Worm (Caenorhabditis elegans) whole organism, young adult: ENCODE data around the gene irld-30.
"Not testable (repeated sequence)": the region's sequence is repeated elsewhere in the genome, so short reads cannot be mapped to it uniquely, and the experiment has no call there.

Source experiments
- B0035.1 ChIP-seq: sonication (generic microtip); optimal IDR thresholded peaks from 2 replicates; lab custom pipeline; 2016; ENCODE audit warnings: missing genetic modification characterization, mild to moderate bottlenecking, missing compliant biosample characterization, missing genotype, missing genetic modification reagents
- B0261.1 ChIP-seq: sonication (generic microtip); optimal IDR thresholded peaks from 2 replicates; lab custom pipeline; 2016; ENCODE audit warnings: mild to moderate bottlenecking, missing genetic modification characterization, moderate library complexity, missing compliant biosample characterization
- D2030.7 ChIP-seq: fragments of 200-800 bp; sonication (Bioruptor generic); IDR thresholded peaks from 2 replicates; pipeline ENCODE4 v1.3.6; 2022; ENCODE audit warnings: missing genetic modification reagents, missing genetic modification characterization, missing compliant biosample characterization
- F57C9.4 ChIP-seq: sonication (generic microtip); optimal IDR thresholded peaks from 2 replicates; lab custom pipeline; 2017; ENCODE audit warnings: mild to moderate bottlenecking, missing genetic modification characterization, missing compliant biosample characterization
- akir-1 ChIP-seq: fragments of 200-800 bp; sonication (Bioruptor generic); optimal IDR thresholded peaks from 2 replicates; lab custom pipeline; 2018; ENCODE audit warnings: mild to moderate bottlenecking, missing genetic modification characterization, moderate library complexity, missing compliant biosample characterization
- aptf-3 ChIP-seq: fragments of 200-800 bp; sonication (Bioruptor generic); IDR thresholded peaks from 2 replicates; pipeline ENCODE4 v1.3.6; 2022; ENCODE audit warnings: missing genetic modification characterization, missing compliant biosample characterization
- atf-7 ChIP-seq: sonication (generic microtip); optimal IDR thresholded peaks from 2 replicates; lab custom pipeline; 2017; ENCODE audit warnings: mild to moderate bottlenecking, missing genetic modification characterization, missing compliant biosample characterization
- bed-2 ChIP-seq: fragments of 200-800 bp; sonication (Bioruptor generic); IDR thresholded peaks from 2 replicates; pipeline ENCODE4 v1.3.6; 2022; ENCODE audit warnings: missing genetic modification reagents, missing genetic modification characterization, missing compliant biosample characterization
- cebp-2 ChIP-seq: fragments of 200-800 bp; sonication (Bioruptor generic); IDR thresholded peaks from 2 replicates; pipeline ENCODE4 v1.3.6; 2022; ENCODE audit warnings: missing genetic modification characterization, missing compliant biosample characterization
- ceh-27 ChIP-seq: fragments of 200-800 bp; sonication (Bioruptor generic); optimal IDR thresholded peaks from 2 replicates; lab custom pipeline; 2018; ENCODE audit warnings: mild to moderate bottlenecking, missing genetic modification characterization, moderate library complexity, missing compliant biosample characterization
- ceh-58 ChIP-seq: fragments of 200-800 bp; sonication (Bioruptor generic); IDR thresholded peaks from 2 replicates; pipeline ENCODE4 v1.3.6; 2022; ENCODE audit warnings: missing genetic modification characterization, missing compliant biosample characterization
- egrh-3 ChIP-seq: fragments of 200-800 bp; sonication (Bioruptor generic); IDR thresholded peaks from 2 replicates; pipeline ENCODE4 v1.3.6; 2022; ENCODE audit warnings: missing genetic modification reagents, missing genetic modification characterization, missing compliant biosample characterization
- ekl-4 ChIP-seq: fragments of 200-800 bp; sonication (Bioruptor generic); IDR thresholded peaks from 2 replicates; pipeline ENCODE4 v1.3.6; 2022; ENCODE audit warnings: missing genetic modification reagents, missing genetic modification characterization, missing compliant biosample characterization
- hsf-1 ChIP-seq: fragments of 200-800 bp; sonication (Bioruptor generic); IDR thresholded peaks from 2 replicates; pipeline ENCODE4 v1.3.6; 2022; ENCODE audit warnings: missing genetic modification reagents, missing genetic modification characterization, missing compliant biosample characterization
- let-607 ChIP-seq, 2 experiments: fragments of 200-800 bp in 1 of 2; sonication (Bioruptor generic) in 1 of 2; sonication (generic microtip) in 1 of 2; optimal IDR thresholded peaks; 2 replicates each; lab custom pipeline; 2016 to 2018; ENCODE audit warnings: mild to moderate bottlenecking in 2 of 2, missing compliant biosample characterization in 2 of 2, missing genetic modification characterization in 2 of 2, moderate library complexity in 2 of 2, missing genotype in 1 of 2
- lin-40 ChIP-seq: sonication (generic microtip); optimal IDR thresholded peaks from 2 replicates; lab custom pipeline; 2016; ENCODE audit warnings: missing genetic modification characterization, mild to moderate bottlenecking, missing compliant biosample characterization, missing genotype, missing genetic modification reagents
- lin-54 ChIP-seq: fragments of 200-800 bp; sonication (Bioruptor generic); optimal IDR thresholded peaks from 2 replicates; lab custom pipeline; 2018; ENCODE audit warnings: mild to moderate bottlenecking, missing genetic modification characterization, missing compliant biosample characterization
- lsl-1 ChIP-seq: fragments of 200-800 bp; sonication (Bioruptor generic); optimal IDR thresholded peaks from 2 replicates; lab custom pipeline; 2018; ENCODE audit warnings: mild to moderate bottlenecking, missing genetic modification characterization, moderate library complexity, missing compliant biosample characterization
- lsy-27 ChIP-seq: sonication (generic microtip); optimal IDR thresholded peaks from 2 replicates; lab custom pipeline; 2017; ENCODE audit warnings: missing genetic modification characterization, mild to moderate bottlenecking, missing compliant biosample characterization, antibody characterized with exemption, missing genotype, borderline replicate concordance; ENCODE audit not compliant: insufficient read depth
- madf-6 ChIP-seq: fragments of 200-800 bp; sonication (Bioruptor generic); IDR thresholded peaks from 2 replicates; pipeline ENCODE4 v1.3.6; 2022; ENCODE audit warnings: missing genetic modification reagents, missing genetic modification characterization, missing compliant biosample characterization
- mcd-1 ChIP-seq: fragments of 200-800 bp; sonication (Bioruptor generic); IDR thresholded peaks from 2 replicates; pipeline ENCODE4 v1.3.6; 2022; ENCODE audit warnings: missing genetic modification reagents, missing genetic modification characterization, missing compliant biosample characterization
- nfyb-1 ChIP-seq: fragments of 200-800 bp; sonication (Bioruptor generic); IDR thresholded peaks from 2 replicates; pipeline ENCODE4 v1.3.6; 2022; ENCODE audit warnings: missing genetic modification reagents, missing genetic modification characterization, missing compliant biosample characterization
- nhr-80 ChIP-seq: sonication (generic microtip); optimal IDR thresholded peaks from 2 replicates; lab custom pipeline; 2016; ENCODE audit warnings: missing genetic modification characterization, missing compliant biosample characterization
- pbrm-1 ChIP-seq: fragments of 200-800 bp; sonication (Bioruptor generic); IDR thresholded peaks from 2 replicates; pipeline ENCODE4 v1.3.6; 2022; ENCODE audit warnings: missing genetic modification reagents, missing genetic modification characterization, missing compliant biosample characterization
- repo-1 ChIP-seq: sonication (generic microtip); optimal IDR thresholded peaks from 2 replicates; lab custom pipeline; 2017; ENCODE audit warnings: mild to moderate bottlenecking, missing genetic modification characterization, missing compliant biosample characterization
- rpc-1 ChIP-seq, 2 experiments: fragments of 150-350 bp in 1 of 2; sonication (generic microtip) in 1 of 2; optimal IDR thresholded peaks; 2 replicates each; lab custom pipeline; 2014 to 2018; ENCODE audit warnings: missing biosample characterization in 1 of 2, missing genetic modification characterization in 1 of 2, missing genetic modification reagents in 1 of 2, missing genotype in 1 of 2
- snpc-4 ChIP-seq, 5 experiments: fragments of 150-350 bp in 1 of 5; sonication (generic microtip) in 4 of 5; optimal IDR thresholded peaks; 2 replicates each; lab custom pipeline; 2014 to 2018; ENCODE audit warnings: missing genetic modification characterization in 5 of 5, missing biosample characterization in 3 of 5, antibody characterized with exemption in 2 of 5, mild to moderate bottlenecking in 2 of 5, missing compliant biosample characterization in 2 of 5, missing genotype in 2 of 5, moderate library complexity in 2 of 5, missing genetic modification reagents in 1 of 5
- somi-1 ChIP-seq: fragments of 200-800 bp; sonication (Bioruptor generic); optimal IDR thresholded peaks from 2 replicates; lab custom pipeline; 2018; ENCODE audit warnings: mild to moderate bottlenecking, missing genetic modification characterization, missing compliant biosample characterization
- tbp1 ChIP-seq: fragments of 200-800 bp; sonication (Bioruptor generic); optimal IDR thresholded peaks from 2 replicates; lab custom pipeline; 2018; ENCODE audit warnings: mild to moderate bottlenecking, missing genetic modification characterization, missing compliant biosample characterization
- ztf-18 ChIP-seq: sonication (generic microtip); optimal IDR thresholded peaks from 2 replicates; lab custom pipeline; 2016; ENCODE audit warnings: missing genotype, mild to moderate bottlenecking, missing genetic modification characterization, missing compliant biosample characterization

Gene irld-30

DNA sequence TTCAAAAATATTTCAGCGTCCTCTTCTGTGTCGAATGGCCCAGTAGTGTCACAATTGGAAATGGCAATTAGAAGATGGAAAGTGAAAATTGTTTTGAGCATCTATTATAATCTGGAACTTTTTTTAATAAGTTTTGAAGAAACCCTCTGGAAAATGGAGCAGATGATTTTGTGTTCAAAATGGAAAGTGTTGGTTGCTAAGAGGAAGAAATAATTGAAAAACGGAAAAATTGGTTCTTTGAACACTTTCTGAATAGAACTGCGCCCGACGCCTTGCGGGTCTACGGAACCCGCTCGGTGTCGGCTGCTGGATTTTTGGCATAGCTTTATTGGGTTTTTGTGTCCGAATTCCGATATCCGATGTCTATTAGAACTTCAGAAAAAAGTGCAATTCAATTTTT is 5.0 kb downstream of the irld-30 start, which contains the start of gene irld-28:
Gene irld-28 (minus strand): TSS at position 101 of the 400 bp plus-strand sequence.
- TF ChIP-seq repo-1 (no peak), akir-1 (GFP tag; lab: Kevin White, UChicago) (no peak), pbrm-1 (GFP tag; lab: Robert Waterston, UW) (no peak), ztf-18 (tag; lab: Kevin White, UChicago) (no peak), lsy-27 (tag; lab: Kevin White, UChicago) (no peak)

DNA sequence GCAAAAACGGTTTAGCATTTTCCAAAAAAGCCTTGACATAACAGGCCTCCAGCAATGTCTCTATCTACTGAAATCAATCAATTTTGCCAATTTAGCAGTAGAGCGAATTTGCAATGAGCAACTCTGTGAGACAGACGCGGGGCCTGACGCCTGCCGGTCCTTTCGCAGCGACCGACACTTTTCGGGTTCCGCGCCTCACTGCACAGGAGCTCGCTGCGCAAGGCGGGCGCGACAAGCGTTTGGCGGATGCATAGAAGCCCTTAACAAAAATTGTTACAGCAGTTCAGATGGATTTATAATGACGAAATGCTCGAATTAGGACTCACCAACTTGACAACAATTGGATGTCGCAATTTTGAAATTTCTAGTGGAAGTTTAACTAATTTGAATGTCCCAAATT is 8.3 kb downstream of the irld-30 start:
- TF ChIP-seq mcd-1 (GFP tag; lab: Robert Waterston, UW) (peak; percentile 52), snpc-4 (tag; optimal IDR thresholded peaks at IDR 0.05; lab: Kevin White, UChicago) (peak in 1 of 4 experiments; percentile 8), madf-6 (GFP tag; lab: Robert Waterston, UW) (0 out of 2 replicates have a peak, but pooled peaks have one; percentile 7), aptf-3 (GFP tag; lab: Robert Waterston, UW) (0 out of 2 replicates have a peak, but pooled peaks have one; percentile 70), egrh-3 (GFP tag; lab: Robert Waterston, UW) (peak; percentile 72; the same call in 1 of the 2 replicates)
- not testable (repeated sequence) for TF ChIP-seq snpc-4 (GFP tag; optimal IDR thresholded peaks at IDR 0.05; lab: Kevin White, UChicago)
- TF ChIP-seq, all 124 proteins: peak for 5; not testable (repeated sequence) for 119

DNA sequence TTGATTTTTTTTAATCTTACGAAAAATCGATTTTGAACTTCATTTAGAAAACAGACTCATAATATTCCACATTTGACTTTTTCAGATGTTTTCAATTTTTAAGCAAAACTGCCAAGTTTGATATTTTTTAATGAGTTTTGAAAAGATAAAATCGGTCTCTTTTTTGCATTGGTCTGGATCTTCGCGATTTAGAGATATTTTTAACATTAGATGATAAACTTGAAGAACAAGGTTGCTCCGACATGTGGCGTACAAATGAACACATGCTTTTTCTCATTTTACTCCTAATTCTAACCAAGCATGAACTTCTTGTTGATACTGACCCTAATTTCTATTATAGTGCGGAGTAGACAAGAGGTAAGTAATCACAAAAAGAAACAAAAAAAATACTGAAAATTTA is 9.6 kb downstream of the irld-30 start, which contains the start of gene irld-32:
Gene irld-32 (plus strand): TSS at position 301 of the 400 bp plus-strand sequence.
- TF ChIP-seq ekl-4; F57C9.4 (tag; lab: Kevin White, UChicago); lin-54 (GFP tag; lab: Kevin White, UChicago): not testable (repeated sequence)

DNA sequence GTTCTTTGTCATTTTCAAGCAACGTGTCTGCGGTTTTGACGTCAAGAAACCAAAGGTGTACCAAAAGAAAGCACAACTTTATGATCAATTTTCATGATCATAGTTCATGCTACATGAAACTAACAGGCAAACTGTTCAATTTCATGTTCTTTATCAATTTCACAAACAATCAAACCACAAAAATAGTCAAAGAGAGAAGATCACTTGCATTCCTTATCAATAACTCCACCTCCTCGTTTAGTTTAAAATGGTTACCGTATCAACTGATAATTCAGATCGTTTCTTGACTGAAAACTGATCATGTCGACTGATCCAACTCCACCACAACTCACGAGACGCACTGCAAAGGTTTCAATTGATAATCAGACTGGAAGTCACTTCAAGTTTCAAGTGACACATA is 11.1 kb downstream of the irld-30 start, which contains the start of gene pud-1.1:
Gene pud-1.1 (plus strand): TSS at position 301 of the 400 bp plus-strand sequence.
- not testable (repeated sequence) for TF ChIP-seq cebp-2; F57C9.4 (tag; lab: Kevin White, UChicago); let-607 (tag; optimal IDR thresholded peaks at IDR 0.05; lab: Kevin White, UChicago)

DNA sequence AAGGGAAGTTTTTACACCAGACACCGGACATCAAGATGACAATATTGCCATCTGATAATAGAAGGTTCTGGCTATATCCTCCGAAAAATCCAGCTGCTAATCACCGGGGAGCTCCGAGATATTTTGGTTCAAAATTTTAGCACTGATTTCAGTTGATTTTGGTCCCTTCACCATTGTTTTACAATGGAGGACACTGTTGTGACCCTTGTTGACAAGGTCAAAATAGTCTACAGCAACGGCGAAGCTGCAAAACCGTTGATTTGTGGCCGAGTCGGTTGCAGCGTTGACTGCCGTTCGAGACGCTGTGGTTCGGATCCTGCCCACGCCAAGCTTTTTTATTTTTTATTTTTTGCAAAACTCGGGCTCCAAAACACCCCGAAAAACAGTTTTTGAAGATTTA is 13.4 kb downstream of the irld-30 start:
- TF ChIP-seq B0261.1 (tag; lab: Kevin White, UChicago) (peak; percentile 53), rpc-1 (tag; optimal IDR thresholded peaks at IDR 0.05; lab: Kevin White, UChicago) (peak; percentile 43), tbp1 (GFP tag; lab: Kevin White, UChicago) (peak; percentile 68)
- not testable (repeated sequence) for TF ChIP-seq rpc-1 (optimal IDR thresholded peaks at IDR 0.05; lab: Kevin White, UChicago)

DNA sequence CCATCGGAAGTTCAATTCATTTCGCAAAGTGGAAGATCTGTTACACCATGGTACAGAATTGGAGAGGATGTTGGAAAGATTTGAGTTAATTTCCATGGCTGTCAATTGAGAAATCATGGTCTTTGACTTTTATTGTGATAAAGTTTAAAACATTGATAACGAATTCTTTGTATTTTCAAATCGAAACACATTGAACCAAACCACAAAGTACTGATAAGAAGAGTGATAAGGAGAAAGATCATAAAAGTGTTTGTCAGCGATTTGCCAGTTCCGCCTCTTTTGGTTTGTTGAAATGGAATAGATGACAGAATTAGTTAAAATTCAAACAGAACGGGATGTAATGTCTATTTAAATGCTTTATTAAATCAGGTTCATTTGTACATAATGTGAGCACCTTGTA is 14.1 kb downstream of the irld-30 start:
- TF ChIP-seq F57C9.4 (tag; lab: Kevin White, UChicago) (no peak), bed-2 (GFP tag; lab: Robert Waterston, UW) (no peak), nfyb-1 (GFP tag; lab: Robert Waterston, UW) (0 out of 2 replicates have a peak, but pooled peaks have one; percentile 8), nhr-80 (tag; lab: Kevin White, UChicago) (peak; percentile 83), ceh-58 (GFP tag; lab: Robert Waterston, UW) (no peak), B0035.1 (tag; lab: Kevin White, UChicago) (no peak), lsl-1 (GFP tag; lab: Kevin White, UChicago) (no peak), cebp-2 (no peak), ceh-27 (GFP tag; lab: Kevin White, UChicago) (no peak), B0261.1 (tag; lab: Kevin White, UChicago) (no peak), somi-1 (no peak), madf-6 (GFP tag; lab: Robert Waterston, UW) (no peak), atf-7 (tag; lab: Kevin White, UChicago) (peak; percentile 35), D2030.7 (GFP tag; lab: Robert Waterston, UW) (no peak), hsf-1 (GFP tag; lab: Robert Waterston, UW) (no peak), lin-40 (no peak)
